Fruit fly (Drosophila melanogaster): ENCODE measurements around the gene tll.

tll gene

dm6 chr3R:30888550-30889259 lies 36.6 kb downstream of the tll start, which contains the start of gene Sap-r (continued):
- no peak for TF ChIP-seq repo (GFP tag; optimal IDR thresholded peaks at IDR 0.05)
- TF ChIP-seq pho (GFP tag; optimal IDR thresholded peaks at IDR 0.05): peak; percentile 24
- TF ChIP-seq CG13287 (GFP tag; IDR thresholded peaks at IDR 0.05; ENCODE audit: partially characterized antibody): peak; percentile 92
- peak; percentile 19 for TF ChIP-seq Sin3A (optimal IDR thresholded peaks at IDR 0.05)
- no peak for TF ChIP-seq ro (GFP tag; IDR thresholded peaks at IDR 0.05)
- TF ChIP-seq chm (GFP tag; IDR thresholded peaks at IDR 0.05): peak; percentile 16; the same call in 1 of the 2 replicates
- no peak for TF ChIP-seq ATbp (GFP tag; optimal IDR thresholded peaks at IDR 0.05)
- peak; percentile 81 for TF ChIP-seq sqz (GFP tag; optimal IDR thresholded peaks at IDR 0.05)
- peak; percentile 40 for TF ChIP-seq sug (tag; optimal IDR thresholded peaks at IDR 0.05)
- TF ChIP-seq CG30020 (tag; optimal IDR thresholded peaks at IDR 0.05): no peak
- TF ChIP-seq pzg (GFP tag; optimal IDR thresholded peaks at IDR 0.05): peak; percentile 98
- no peak for TF ChIP-seq CG11456 (GFP tag; IDR thresholded peaks at IDR 0.05)
- TF ChIP-seq CG15269 (tag; optimal IDR thresholded peaks at IDR 0.05): no peak
- TF ChIP-seq gt (GFP tag; IDR thresholded peaks at IDR 0.05): no peak
- no peak for TF ChIP-seq al (GFP tag; IDR thresholded peaks at IDR 0.05)
- TF ChIP-seq Lhr (GFP tag; optimal IDR thresholded peaks at IDR 0.05): peak; percentile 98
- TF ChIP-seq zfh2 (GFP tag; optimal IDR thresholded peaks at IDR 0.05): peak; percentile 22
- peak; percentile 98 for TF ChIP-seq pita (GFP tag; optimal IDR thresholded peaks at IDR 0.05)
- peak; percentile 15 for TF ChIP-seq CG3065 (GFP tag; optimal IDR thresholded peaks at IDR 0.05)
- TF ChIP-seq wek (GFP tag; optimal IDR thresholded peaks at IDR 0.05): no peak
- peak; percentile 89 for TF ChIP-seq CG42726 (GFP tag; IDR thresholded peaks at IDR 0.05; ENCODE audit: partially characterized antibody)
- peak; percentile 44 for TF ChIP-seq CG8290 (GFP tag; optimal IDR thresholded peaks at IDR 0.05)
- TF ChIP-seq CG8290 (tag; optimal IDR thresholded peaks at IDR 0.05): peak in 1 of 2 experiments; percentile 84
- peak; percentile 11 for TF ChIP-seq tap (tag; optimal IDR thresholded peaks at IDR 0.05)
- TF ChIP-seq sob (GFP tag; IDR thresholded peaks at IDR 0.05): no peak
- peak; percentile 46 for TF ChIP-seq CG8924 (tag; optimal IDR thresholded peaks at IDR 0.05)
- TF ChIP-seq zf30C (GFP tag; optimal IDR thresholded peaks at IDR 0.05): no peak
- TF ChIP-seq Kr (GFP tag; optimal IDR thresholded peaks at IDR 0.05): no peak
- TF ChIP-seq CG11695 (GFP tag; IDR thresholded peaks at IDR 0.05): no peak
- TF ChIP-seq Dll (GFP tag; IDR thresholded peaks at IDR 0.05; ENCODE audit: partially characterized antibody): peak; percentile 70
- no peak for TF ChIP-seq scrt (GFP tag; optimal IDR thresholded peaks at IDR 0.05)
- no peak for TF ChIP-seq CG7987 (GFP tag; optimal IDR thresholded peaks at IDR 0.05)
- no peak for TF ChIP-seq Hand (GFP tag; optimal IDR thresholded peaks at IDR 0.05)

dm6 chr3R:30890045-30890444 lies 37.9 kb downstream of the tll start:
- 0 out of 3 replicates have a peak, but pooled peaks have one; percentile 32 for TF ChIP-seq CG11456 (GFP tag; IDR thresholded peaks at IDR 0.05)
- no peak for TF ChIP-seq CG16863 (GFP tag; optimal IDR thresholded peaks at IDR 0.05)
- TF ChIP-seq nerfin-2 (GFP tag; IDR thresholded peaks at IDR 0.05; ENCODE audit: partially characterized antibody): no peak
- TF ChIP-seq en (GFP tag; optimal IDR thresholded peaks at IDR 0.05): no peak
- TF ChIP-seq CG10321 (GFP tag; IDR thresholded peaks at IDR 0.05): no peak
- no peak for TF ChIP-seq jigr1 (GFP tag; IDR thresholded peaks at IDR 0.05)
- no peak for TF ChIP-seq gsb-n (tag; optimal IDR thresholded peaks at IDR 0.05)
- TF ChIP-seq nau (GFP tag; optimal IDR thresholded peaks at IDR 0.05): no peak
- TF ChIP-seq Drgx (GFP tag; IDR thresholded peaks at IDR 0.05): peak; percentile 67
- TF ChIP-seq Nf-YB (GFP tag; optimal IDR thresholded peaks at IDR 0.05): no peak
- no peak for TF ChIP-seq cwo (GFP tag; optimal IDR thresholded peaks at IDR 0.05)
- TF ChIP-seq ci (GFP tag; IDR thresholded peaks at IDR 0.05): 0 out of 3 replicates have a peak, but pooled peaks have one; percentile 12
- no peak for TF ChIP-seq gcm (GFP tag; optimal IDR thresholded peaks at IDR 0.05)
- no peak for TF ChIP-seq CG14014 (GFP tag; IDR thresholded peaks at IDR 0.05)
- no peak for TF ChIP-seq wor (GFP tag; IDR thresholded peaks at IDR 0.05)
